Fruit fly (Drosophila melanogaster): ENCODE results near the gene CG3598.
A peak's percentile ranks its signal among the peaks of the same experiment; 100 is the strongest.

The CG3598 gene

dm6 chrX:2936727-2937126 is at the start of gene CG3598:
Gene CG3598 (plus strand): TSS chrX:2937027.
- no peak for TF ChIP-seq CG32121 (GFP tag; IDR thresholded peaks at IDR 0.05)
- no peak for TF ChIP-seq Pif1B (GFP tag; optimal IDR thresholded peaks at IDR 0.05)
- no peak for TF ChIP-seq Ets98B (GFP tag; IDR thresholded peaks at IDR 0.05)
- TF ChIP-seq CG13204 (GFP tag; optimal IDR thresholded peaks at IDR 0.05) = no peak
- TF ChIP-seq CG14655 (GFP tag; optimal IDR thresholded peaks at IDR 0.05) = no peak
- TF ChIP-seq CG34367 (tag; optimal IDR thresholded peaks at IDR 0.05) = no peak
- TF ChIP-seq Snoo (tag; optimal IDR thresholded peaks at IDR 0.05) = no peak
- no peak for TF ChIP-seq CG8159 (tag; optimal IDR thresholded peaks at IDR 0.05)
- TF ChIP-seq CG4496 (GFP tag; IDR thresholded peaks at IDR 0.05) = no peak
- TF ChIP-seq CG12605 (GFP tag; IDR thresholded peaks at IDR 0.05) = no peak
- no peak for TF ChIP-seq CG15710 (tag; optimal IDR thresholded peaks at IDR 0.05)
- no peak for TF ChIP-seq CG17806 (tag; optimal IDR thresholded peaks at IDR 0.05)
- TF ChIP-seq gl (tag; optimal IDR thresholded peaks at IDR 0.05) = no peak
- no peak for TF ChIP-seq CG8301 (tag; optimal IDR thresholded peaks at IDR 0.05)
- TF ChIP-seq rn (GFP tag; IDR thresholded peaks at IDR 0.05) = no peak

DNA sequence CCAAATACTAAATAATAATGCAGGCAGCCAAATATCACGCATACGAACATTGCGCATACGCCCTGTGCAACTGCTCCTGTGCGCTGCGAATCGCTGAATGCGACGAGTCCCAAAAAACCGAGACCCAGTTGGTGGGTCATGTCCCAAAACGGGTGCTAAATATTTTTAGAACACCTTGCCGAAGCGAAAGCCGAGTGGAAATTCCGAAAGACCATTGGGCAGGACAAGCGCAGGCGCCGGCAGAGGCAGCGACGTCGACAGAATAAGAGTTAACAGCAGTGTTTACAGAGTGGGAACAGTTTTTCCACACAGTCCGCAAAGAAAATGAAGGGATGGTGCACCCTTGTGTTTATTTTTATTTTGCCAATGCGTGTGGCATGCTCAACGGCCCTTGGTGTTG is 48.6 kb upstream of the CG3598 start:
- TF ChIP-seq gl (tag; optimal IDR thresholded peaks at IDR 0.05) (no peak), CG10348 (GFP tag; IDR thresholded peaks at IDR 0.05) (no peak), CG8159 (tag; optimal IDR thresholded peaks at IDR 0.05) (no peak), CG12605 (GFP tag; IDR thresholded peaks at IDR 0.05) (no peak), Pif1A (GFP tag; optimal IDR thresholded peaks at IDR 0.05) (no peak), CG13204 (GFP tag; optimal IDR thresholded peaks at IDR 0.05) (no peak), EcR (GFP tag; optimal IDR thresholded peaks at IDR 0.05) (no peak), CG34367 (tag; optimal IDR thresholded peaks at IDR 0.05) (no peak), fd96Ca (GFP tag; IDR thresholded peaks at IDR 0.05) (no peak), rn (GFP tag; IDR thresholded peaks at IDR 0.05) (no peak), D1 (tag; optimal IDR thresholded peaks at IDR 0.05) (no peak), CG32121 (GFP tag; IDR thresholded peaks at IDR 0.05) (no peak), CG4496 (GFP tag; IDR thresholded peaks at IDR 0.05) (no peak), CG14655 (GFP tag; optimal IDR thresholded peaks at IDR 0.05) (no peak), CG17806 (tag; optimal IDR thresholded peaks at IDR 0.05) (no peak), CG9948 (tag; optimal IDR thresholded peaks at IDR 0.05) (no peak), CG15710 (tag; optimal IDR thresholded peaks at IDR 0.05) (no peak), Ets98B (GFP tag; IDR thresholded peaks at IDR 0.05) (no peak), Snoo (tag; optimal IDR thresholded peaks at IDR 0.05) (no peak)

DNA sequence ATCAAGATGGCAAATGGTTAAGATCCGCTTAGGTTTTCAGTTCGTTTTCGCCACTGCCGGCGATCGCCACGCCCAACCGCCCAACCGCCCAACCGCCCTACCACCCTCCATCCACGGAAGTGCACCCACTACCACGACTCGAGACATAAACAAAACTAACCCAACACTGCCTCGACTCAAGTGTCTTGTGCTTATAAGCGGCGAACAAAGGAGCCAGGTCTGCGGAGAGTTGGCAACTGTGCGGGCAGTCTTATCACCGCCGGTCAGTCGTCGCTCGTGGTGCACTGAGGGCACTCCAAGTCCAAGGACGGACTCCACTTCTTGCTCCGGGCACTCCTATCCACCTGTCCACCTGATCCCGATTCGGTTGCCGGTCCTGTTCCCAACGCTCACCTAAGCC is 46.4 kb upstream of the CG3598 start, which contains the start of gene CG3526:
Gene CG3526, plus strand, starts transcription at position 301 of the 400 bp plus-strand sequence.
- TF ChIP-seq fd96Ca (GFP tag; IDR thresholded peaks at IDR 0.05) (no peak), CG12605 (GFP tag; IDR thresholded peaks at IDR 0.05) (no peak), CG14655 (GFP tag; optimal IDR thresholded peaks at IDR 0.05) (no peak), CG4496 (GFP tag; IDR thresholded peaks at IDR 0.05) (no peak), rn (GFP tag; IDR thresholded peaks at IDR 0.05) (no peak), CG8159 (tag; optimal IDR thresholded peaks at IDR 0.05) (no peak), CG15710 (tag; optimal IDR thresholded peaks at IDR 0.05) (no peak), Pif1A (GFP tag; optimal IDR thresholded peaks at IDR 0.05) (no peak), Ets98B (GFP tag; IDR thresholded peaks at IDR 0.05) (no peak), CG32121 (GFP tag; IDR thresholded peaks at IDR 0.05) (no peak), EcR (GFP tag; optimal IDR thresholded peaks at IDR 0.05) (no peak), gl (tag; optimal IDR thresholded peaks at IDR 0.05) (no peak), CG10348 (GFP tag; IDR thresholded peaks at IDR 0.05) (no peak), Snoo (tag; optimal IDR thresholded peaks at IDR 0.05) (no peak), CG8301 (tag; optimal IDR thresholded peaks at IDR 0.05) (no peak), CG17806 (tag; optimal IDR thresholded peaks at IDR 0.05) (no peak), CG34367 (tag; optimal IDR thresholded peaks at IDR 0.05) (no peak), CG9948 (tag; optimal IDR thresholded peaks at IDR 0.05) (no peak), D1 (tag; optimal IDR thresholded peaks at IDR 0.05) (no peak)

DNA sequence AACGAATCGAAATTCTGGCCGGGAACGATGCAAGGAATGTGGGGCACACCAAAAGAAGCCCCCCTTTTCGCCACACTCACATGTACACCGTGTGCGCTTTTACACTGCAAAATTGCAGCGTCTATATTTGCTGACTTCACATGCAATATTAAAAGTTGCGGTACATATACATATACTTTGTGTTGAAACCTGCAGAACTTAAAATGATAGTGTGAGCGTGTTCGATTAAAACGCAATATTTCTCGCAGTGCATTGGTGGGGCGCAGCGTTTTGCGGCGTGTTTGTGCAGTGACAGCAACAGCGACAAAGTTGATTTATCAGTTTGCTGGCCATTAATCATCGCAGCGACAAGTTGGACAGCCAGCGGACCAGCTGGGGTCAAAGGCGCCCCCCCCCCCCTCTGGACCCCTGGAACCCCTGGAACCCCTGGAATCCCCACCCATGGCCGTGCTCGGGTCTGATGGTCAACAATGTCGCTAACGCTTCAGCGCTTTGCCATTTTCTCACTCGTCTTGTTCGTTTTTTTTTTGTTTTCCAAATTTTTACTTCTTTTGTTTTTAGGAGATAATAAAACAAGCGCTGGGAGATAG is 29.6 kb upstream of the CG3598 start:
- no peak for TF ChIP-seq CG12605 (GFP tag; IDR thresholded peaks at IDR 0.05)
- TF ChIP-seq CG9948 (tag; optimal IDR thresholded peaks at IDR 0.05) = peak; percentile 7
- peak; percentile 20 for TF ChIP-seq CG8159 (tag; optimal IDR thresholded peaks at IDR 0.05)
- peak; percentile 15 for TF ChIP-seq CG34367 (tag; optimal IDR thresholded peaks at IDR 0.05)
- 0 out of 3 replicates have a peak, but pooled peaks have one; percentile 27 for TF ChIP-seq fd96Ca (GFP tag; IDR thresholded peaks at IDR 0.05)
- peak; percentile 9 for TF ChIP-seq Pif1A (GFP tag; optimal IDR thresholded peaks at IDR 0.05)
- peak; percentile 41; the same call in 1 of the 3 replicates for TF ChIP-seq CG4496 (GFP tag; IDR thresholded peaks at IDR 0.05)
- TF ChIP-seq CG14655 (GFP tag; optimal IDR thresholded peaks at IDR 0.05) = peak; percentile 16
- TF ChIP-seq Ets98B (GFP tag; IDR thresholded peaks at IDR 0.05) = 0 out of 2 replicates have a peak, but pooled peaks have one; percentile 18
- no peak for TF ChIP-seq gl (tag; optimal IDR thresholded peaks at IDR 0.05)
- peak; percentile 14 for TF ChIP-seq CG17806 (tag; optimal IDR thresholded peaks at IDR 0.05)

DNA sequence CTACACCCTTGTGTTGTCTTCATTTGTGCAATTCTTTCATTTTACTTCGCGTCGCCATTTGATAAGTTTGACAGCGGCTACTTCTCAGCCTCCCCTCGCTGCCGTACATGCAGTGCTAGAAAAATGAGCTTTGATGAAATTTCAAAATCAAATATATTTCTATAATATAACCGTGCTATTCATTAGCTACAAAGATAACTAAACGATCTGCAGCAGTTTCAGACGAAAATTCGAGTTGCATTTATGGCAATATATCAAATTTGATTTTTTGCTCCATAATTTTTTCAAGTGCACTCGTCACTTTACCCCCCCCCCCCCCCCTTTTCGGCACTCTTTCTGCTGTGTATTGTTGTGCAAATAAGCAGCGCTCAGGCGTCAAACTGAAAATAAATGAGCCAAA is 24.2 kb upstream of the CG3598 start:
- TF ChIP-seq CG12605 (GFP tag; IDR thresholded peaks at IDR 0.05) = no peak
- TF ChIP-seq CG17806 (tag; optimal IDR thresholded peaks at IDR 0.05) = no peak
- TF ChIP-seq EcR (GFP tag; optimal IDR thresholded peaks at IDR 0.05) = no peak
- TF ChIP-seq CG8159 (tag; optimal IDR thresholded peaks at IDR 0.05) = no peak
- TF ChIP-seq CG15710 (tag; optimal IDR thresholded peaks at IDR 0.05) = no peak
- TF ChIP-seq Snoo (tag; optimal IDR thresholded peaks at IDR 0.05) = no peak
- no peak for TF ChIP-seq CG13204 (GFP tag; optimal IDR thresholded peaks at IDR 0.05)
- TF ChIP-seq Pif1B (GFP tag; optimal IDR thresholded peaks at IDR 0.05) = no peak
- TF ChIP-seq CG14655 (GFP tag; optimal IDR thresholded peaks at IDR 0.05) = no peak
- TF ChIP-seq D1 (tag; optimal IDR thresholded peaks at IDR 0.05) = no peak
- no peak for TF ChIP-seq CG10348 (GFP tag; IDR thresholded peaks at IDR 0.05)
- TF ChIP-seq Ets98B (GFP tag; IDR thresholded peaks at IDR 0.05) = no peak
- no peak for TF ChIP-seq Pif1A (GFP tag; optimal IDR thresholded peaks at IDR 0.05)
- TF ChIP-seq CG4496 (GFP tag; IDR thresholded peaks at IDR 0.05) = no peak
- TF ChIP-seq gl (tag; optimal IDR thresholded peaks at IDR 0.05) = no peak
- no peak for TF ChIP-seq rn (GFP tag; IDR thresholded peaks at IDR 0.05)
- no peak for TF ChIP-seq CG8301 (tag; optimal IDR thresholded peaks at IDR 0.05)
